Worm (Caenorhabditis elegans) whole organism, L4/young adult: ENCODE measurements around the gene F58F12.3.

Source experiments
- W03F9.2 ChIP-seq: fragments of 150-350 bp; optimal IDR thresholded peaks from 2 replicates; lab custom pipeline; 2014; ENCODE audit warnings: missing biosample characterization, missing genetic modification characterization
- dao-5 ChIP-seq: sonication (generic microtip); optimal IDR thresholded peaks from 2 replicates; lab custom pipeline; 2016; ENCODE audit warnings: missing genotype, missing genetic modification characterization, moderate library complexity, missing compliant biosample characterization
- him-1 ChIP-seq: sonication (generic microtip); optimal IDR thresholded peaks from 2 replicates; lab custom pipeline; 2016; ENCODE audit warnings: missing genotype, missing genetic modification reagents, missing genetic modification characterization, missing compliant biosample characterization

Gene F58F12.3

DNA sequence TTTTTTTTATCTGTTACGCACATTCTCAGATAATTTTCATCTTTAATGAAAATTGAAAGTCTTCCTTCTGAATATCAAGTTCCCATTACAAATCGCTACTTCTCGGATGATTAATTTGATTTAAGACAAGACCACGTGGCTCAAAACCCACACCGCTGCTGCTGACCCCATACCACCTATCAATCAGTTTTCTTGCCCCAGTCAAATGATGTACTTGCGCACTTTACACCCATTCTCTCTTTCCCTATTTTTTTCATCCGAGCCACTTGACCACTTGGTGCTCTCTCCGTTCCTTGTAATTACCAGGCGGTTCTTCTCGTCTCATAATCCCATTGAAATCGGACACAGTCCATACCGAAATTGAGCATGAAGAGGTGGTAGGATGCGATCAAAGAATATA, 2.9 kb upstream of the F58F12.3 start:
- TF ChIP-seq dao-5 (tag; lab: Kevin White, UChicago) (no peak), him-1 (no peak), W03F9.2 (tag; lab: Kevin White, UChicago) (no peak)

- no peak for TF ChIP-seq dao-5 (tag; lab: Kevin White, UChicago)
- TF ChIP-seq W03F9.2 (tag; lab: Kevin White, UChicago), result no peak
- TF ChIP-seq him-1, result no peak
Measured at ce11 chrII:6387937-6388336, 3.2 kb downstream of the F58F12.3 start, which contains the start of gene F58F12.2. Gene F58F12.2, minus strand, starts transcription at chrII:6388037.

DNA sequence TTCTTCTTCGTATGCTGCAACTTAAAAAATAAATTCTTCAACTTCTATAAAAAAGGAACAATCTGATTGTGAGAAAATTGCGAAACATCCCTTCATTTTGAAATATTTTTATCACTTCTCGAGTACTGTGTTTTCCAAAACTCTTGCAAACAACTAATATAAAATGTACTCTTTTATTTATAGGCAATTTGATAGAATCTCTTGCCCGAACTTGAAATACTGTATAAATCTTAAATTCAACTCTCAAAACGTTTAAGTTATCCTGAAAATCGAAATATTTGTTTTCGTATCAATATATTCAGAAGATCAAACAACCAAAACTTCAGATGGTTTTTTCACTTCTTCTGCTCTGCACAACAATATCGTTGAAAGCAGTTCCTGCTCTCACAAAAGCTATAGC, 4.6 kb downstream of the F58F12.3 start, which contains the start of gene F58F12.4:
F58F12.4 (plus strand) TSS at position 301 of the 400 bp plus-strand sequence.
- no peak for TF ChIP-seq dao-5 (tag; lab: Kevin White, UChicago)
- TF ChIP-seq him-1, result no peak
- no peak for TF ChIP-seq W03F9.2 (tag; lab: Kevin White, UChicago)

DNA sequence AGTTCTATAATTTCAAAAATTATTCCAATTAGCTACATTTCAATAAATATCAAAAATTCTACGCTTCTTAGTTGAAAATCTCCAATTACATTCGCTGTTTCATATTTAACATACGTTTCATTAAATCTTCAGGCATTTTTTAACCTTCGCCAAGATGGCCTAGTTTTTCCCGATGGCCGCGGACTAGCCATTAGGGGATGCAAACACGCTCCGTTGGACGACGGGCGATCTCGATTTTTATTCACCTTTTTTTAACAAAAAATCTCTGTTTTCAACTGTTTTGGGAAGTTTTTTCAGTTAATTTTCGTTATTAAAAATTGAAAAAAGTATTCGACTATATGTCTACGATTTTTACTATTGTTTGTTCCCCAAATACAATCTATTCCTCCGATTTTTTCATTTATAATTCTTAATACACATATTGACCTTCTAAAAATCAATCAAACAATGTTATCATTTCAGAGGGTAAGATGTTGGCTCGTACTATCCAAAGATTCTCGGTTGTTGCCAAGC, 7.9 kb downstream of the F58F12.3 start, which contains the start of gene F58F12.1:
F58F12.1 (plus strand) TSS at position 463 of the 513 bp plus-strand sequence.
- peak; percentile 83 for TF ChIP-seq W03F9.2 (tag; lab: Kevin White, UChicago)
- no peak for TF ChIP-seq dao-5 (tag; lab: Kevin White, UChicago)
- peak; percentile 30 for TF ChIP-seq him-1

- TF ChIP-seq W03F9.2 (tag; lab: Kevin White, UChicago) (no peak), dao-5 (tag; lab: Kevin White, UChicago) (no peak), him-1 (no peak)
Measured at ce11 chrII:6380866-6381265, 10.2 kb downstream of the F58F12.3 start, which contains the start of gene F58F12.12. Gene F58F12.12, plus strand, starts transcription at chrII:6381166.

- TF ChIP-seq dao-5 (tag; lab: Kevin White, UChicago) (no peak), him-1 (no peak), W03F9.2 (tag; lab: Kevin White, UChicago) (no peak)
Measured at ce11 chrII:6379038-6379563, 12.0 kb downstream of the F58F12.3 start.

DNA sequence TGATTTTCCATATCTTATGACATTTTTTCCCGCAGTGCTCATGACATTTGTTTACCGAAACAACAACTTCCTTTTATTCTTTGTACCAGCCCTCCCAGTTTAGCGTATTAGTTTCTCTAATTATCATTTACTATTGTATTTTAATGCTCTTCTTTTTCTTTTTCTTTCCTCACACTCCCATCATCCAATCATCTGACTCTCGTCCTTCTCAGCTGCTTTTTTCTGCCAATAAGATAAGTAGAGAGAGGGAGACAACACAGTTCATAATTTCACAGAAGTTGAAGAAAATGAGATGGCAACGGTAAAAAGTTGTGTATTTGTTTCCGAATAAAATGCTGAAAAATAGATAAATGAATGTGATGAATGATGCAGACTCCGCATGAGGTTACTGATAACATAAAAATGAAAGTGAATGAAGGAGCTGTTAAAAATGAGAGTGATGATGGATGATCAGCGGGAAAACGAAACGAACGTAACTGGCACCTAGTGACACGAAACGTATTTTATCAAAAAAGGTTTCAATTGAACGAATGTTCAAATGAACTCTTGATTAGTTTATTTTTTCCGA, 13.6 kb downstream of the F58F12.3 start:
- no peak for TF ChIP-seq W03F9.2 (tag; lab: Kevin White, UChicago)
- TF ChIP-seq dao-5 (tag; lab: Kevin White, UChicago), result no peak
- no peak for TF ChIP-seq him-1

ce11 chrII:6376693-6377092, 14.4 kb downstream of the F58F12.3 start:
- TF ChIP-seq W03F9.2 (tag; lab: Kevin White, UChicago) (no peak), dao-5 (tag; lab: Kevin White, UChicago) (no peak), him-1 (no peak)

DNA sequence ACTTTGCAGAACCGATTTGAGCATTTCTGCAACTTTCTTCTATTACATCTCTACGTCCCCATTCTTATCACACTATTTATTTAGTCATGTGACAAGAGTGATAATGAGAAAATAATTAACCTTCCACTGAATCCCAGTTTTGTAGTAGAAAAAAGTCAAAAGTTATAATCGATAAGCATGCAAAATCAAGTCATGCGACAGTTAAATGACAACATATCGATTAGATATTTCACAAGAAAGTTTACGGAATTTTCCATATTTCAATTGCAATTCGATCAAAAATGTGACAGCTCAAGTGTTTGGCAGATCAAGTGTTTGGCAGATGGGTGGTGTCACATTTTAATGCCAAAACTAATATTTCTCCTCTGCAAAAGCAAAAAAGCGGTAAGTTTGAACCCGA, 16.4 kb downstream of the F58F12.3 start:
- TF ChIP-seq him-1 (no peak), dao-5 (tag; lab: Kevin White, UChicago) (no peak), W03F9.2 (tag; lab: Kevin White, UChicago) (no peak)

DNA sequence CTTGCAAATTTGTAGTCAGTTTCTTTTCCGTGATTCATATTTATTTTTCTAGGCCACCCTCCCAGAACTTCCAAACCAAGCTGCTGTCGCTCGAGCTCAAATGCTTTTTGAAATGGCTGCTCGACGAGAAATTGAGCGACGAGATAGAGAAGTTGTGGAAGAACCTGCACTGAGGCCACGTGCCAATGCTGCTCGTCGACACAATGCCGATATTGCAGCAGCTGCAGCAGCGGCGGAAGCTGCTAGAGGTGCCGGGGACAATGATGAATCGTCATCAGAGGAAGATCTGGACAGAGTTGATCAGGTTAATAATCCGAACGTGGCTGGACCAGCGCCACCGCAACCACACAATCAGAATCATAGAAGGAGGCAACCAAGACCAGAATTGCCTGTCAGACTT, 17.7 kb downstream of the F58F12.3 start:
- TF ChIP-seq him-1 (no peak), W03F9.2 (tag; lab: Kevin White, UChicago) (no peak)

DNA sequence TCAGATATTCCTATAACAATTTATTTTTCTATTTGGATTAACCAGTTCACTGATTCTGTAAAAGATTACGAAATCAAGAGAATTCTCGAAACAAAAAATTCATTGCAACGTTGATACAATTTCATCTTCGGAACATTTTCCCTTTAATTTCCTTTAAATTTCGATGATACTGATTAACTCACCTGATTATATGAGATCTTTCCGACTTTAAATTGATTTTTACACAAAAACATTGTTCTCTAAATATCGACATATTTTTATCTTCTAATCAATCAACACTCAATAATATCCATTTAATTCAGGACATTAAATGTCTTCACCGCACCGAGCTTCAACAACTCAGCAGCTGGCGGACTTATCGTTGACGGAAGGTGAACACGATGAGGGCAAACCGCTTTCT, 20.1 kb downstream of the F58F12.3 start, which contains the start of gene lin-23:
lin-23 (plus strand) TSS at position 301 of the 400 bp plus-strand sequence.
- no peak for TF ChIP-seq W03F9.2 (tag; lab: Kevin White, UChicago)

DNA sequence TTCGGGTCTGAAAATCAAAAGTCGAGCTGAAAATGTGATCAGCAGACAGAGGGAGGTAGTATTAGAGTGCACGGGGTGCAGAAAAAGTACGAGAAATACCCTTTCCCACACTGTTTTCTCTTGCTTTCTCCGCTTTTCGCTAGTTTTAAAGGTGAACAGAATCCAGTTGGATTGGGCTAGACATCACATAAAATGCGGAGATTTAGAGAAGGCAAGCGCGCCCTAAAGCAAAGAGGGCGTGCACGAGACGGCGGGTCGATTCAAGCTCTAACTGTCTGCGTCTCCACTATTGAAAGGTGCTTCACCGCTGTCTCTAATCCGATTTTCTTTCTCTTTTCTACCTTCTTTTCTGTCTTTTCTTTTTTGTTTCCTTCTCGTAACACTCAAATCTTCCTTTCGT, 21.0 kb downstream of the F58F12.3 start:
- TF ChIP-seq him-1 (no peak), dao-5 (tag; lab: Kevin White, UChicago) (no peak), W03F9.2 (tag; lab: Kevin White, UChicago) (peak; percentile 81)

DNA sequence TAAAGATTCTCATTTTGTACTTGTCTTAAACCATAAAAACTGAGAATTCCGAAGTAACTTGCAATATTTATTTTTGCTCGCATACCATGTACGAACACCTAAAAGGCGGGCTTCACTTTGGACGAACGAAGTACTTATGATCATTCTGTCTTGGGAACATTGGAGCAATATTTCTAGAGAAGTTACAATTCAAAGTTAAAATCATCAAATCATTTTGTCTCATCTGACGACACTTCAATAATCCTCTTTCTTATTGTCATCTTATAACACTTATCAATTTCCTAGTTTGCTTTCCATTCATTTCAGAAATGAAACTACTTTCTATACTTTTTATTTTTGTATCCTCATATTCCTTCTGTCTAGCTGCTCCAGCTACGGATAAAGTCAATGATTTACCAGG, 24.4 kb downstream of the F58F12.3 start, which contains the start of gene ctsa-4.1:
ctsa-4.1 (plus strand) TSS at position 301 of the 400 bp plus-strand sequence.
- TF ChIP-seq W03F9.2 (tag; lab: Kevin White, UChicago) (no peak), dao-5 (tag; lab: Kevin White, UChicago) (no peak), him-1 (no peak)

- TF ChIP-seq him-1, result no peak
- no peak for TF ChIP-seq W03F9.2 (tag; lab: Kevin White, UChicago)
- TF ChIP-seq dao-5 (tag; lab: Kevin White, UChicago), result no peak
Measured at ce11 chrII:6365237-6365815, 25.8 kb downstream of the F58F12.3 start, which contains the start of the genes ani-2 and clec-88. Gene ani-2, minus strand, starts transcription at chrII:6365367. Gene clec-88, plus strand, starts transcription at chrII:6365722.
